Worm (Caenorhabditis elegans) whole organism, dauer: ENCODE results near the gene F08F3.10.

ENCODE experiments used
- unc-62 ChIP-seq: sonication (generic microtip); optimal IDR thresholded peaks from 2 replicates; lab custom pipeline; 2017; ENCODE audit warnings: missing biosample characterization, missing genetic modification reagents, missing genetic modification characterization

Gene F08F3.10

DNA sequence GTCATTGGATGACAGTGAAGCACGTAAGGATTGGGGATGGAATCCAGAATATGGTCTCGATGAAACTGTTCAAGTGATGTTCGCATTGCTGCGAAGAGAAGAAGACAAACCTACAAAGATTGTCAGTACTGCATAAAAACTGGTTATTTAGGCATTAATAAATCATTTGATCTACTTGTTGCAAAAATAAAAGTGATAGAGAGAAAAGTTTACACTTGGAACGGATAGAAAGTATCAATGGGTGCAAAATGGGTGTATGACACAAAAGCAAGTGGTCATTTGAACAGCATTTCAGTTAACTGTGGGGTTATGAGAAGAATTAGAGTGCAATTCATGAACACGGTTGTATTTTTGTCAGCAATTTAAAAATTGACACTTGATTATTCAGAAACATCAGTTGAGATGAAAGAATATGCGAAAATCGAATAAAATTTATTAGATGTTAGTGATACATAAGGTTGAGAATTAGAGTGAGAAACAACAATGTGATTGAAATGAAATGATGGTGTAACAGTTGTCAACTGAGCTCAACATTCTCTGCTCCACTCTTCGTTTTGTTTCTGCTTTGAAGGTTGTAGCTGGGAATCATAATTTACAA, at the start of gene F08F3.10:
Gene F08F3.10 (plus strand): TSS at position 548 of the 598 bp plus-strand sequence.
- no peak for TF ChIP-seq unc-62 (GFP tag; lab: Kevin White, UChicago)

DNA sequence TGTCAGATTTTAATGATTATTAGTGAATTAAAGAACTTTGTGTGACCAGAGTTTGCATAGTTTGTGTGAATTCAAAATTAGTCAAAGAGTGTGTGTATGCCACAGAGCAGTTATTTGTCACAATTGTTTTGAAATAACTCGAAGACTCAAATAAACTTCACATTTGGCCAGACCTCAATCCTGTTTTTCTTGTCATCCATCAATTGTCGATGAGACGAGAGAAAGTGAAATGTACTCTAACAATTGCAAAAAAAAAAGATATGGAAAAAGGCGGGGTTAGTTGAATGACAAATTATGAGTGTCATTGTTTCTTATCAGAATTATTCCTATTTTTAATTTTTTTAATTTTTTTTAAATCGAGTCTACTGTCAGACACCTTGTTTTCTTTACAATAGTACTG, 48.3 kb upstream of the F08F3.10 start, which contains the start of gene T09D3.8:
Gene T09D3.8 (plus strand): TSS at position 301 of the 400 bp plus-strand sequence.
- TF ChIP-seq unc-62 (GFP tag; lab: Kevin White, UChicago) = no peak

DNA sequence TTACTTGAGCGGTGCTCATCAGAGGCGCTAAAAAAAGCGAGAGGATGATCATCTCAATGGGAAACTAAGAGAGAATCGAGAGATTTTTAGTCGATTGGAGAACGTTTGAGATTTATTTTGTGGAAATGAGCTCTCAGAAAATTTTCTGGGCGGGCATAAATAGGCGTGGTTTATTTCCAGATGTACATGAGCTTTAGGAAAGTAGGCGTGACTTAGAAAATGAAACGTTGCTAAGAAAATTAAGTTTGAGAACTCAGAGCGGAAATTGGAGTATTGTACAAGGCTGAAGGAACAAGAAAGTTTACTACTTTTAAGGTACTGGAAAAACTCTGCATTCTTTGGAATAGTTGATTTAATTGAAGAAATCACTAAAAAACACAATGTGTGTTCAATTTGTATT, 44.4 kb upstream of the F08F3.10 start, which contains the start of gene T09D3.9:
Gene T09D3.9 (minus strand): TSS at position 101 of the 400 bp plus-strand sequence.
- no peak for TF ChIP-seq unc-62 (GFP tag; lab: Kevin White, UChicago)

DNA sequence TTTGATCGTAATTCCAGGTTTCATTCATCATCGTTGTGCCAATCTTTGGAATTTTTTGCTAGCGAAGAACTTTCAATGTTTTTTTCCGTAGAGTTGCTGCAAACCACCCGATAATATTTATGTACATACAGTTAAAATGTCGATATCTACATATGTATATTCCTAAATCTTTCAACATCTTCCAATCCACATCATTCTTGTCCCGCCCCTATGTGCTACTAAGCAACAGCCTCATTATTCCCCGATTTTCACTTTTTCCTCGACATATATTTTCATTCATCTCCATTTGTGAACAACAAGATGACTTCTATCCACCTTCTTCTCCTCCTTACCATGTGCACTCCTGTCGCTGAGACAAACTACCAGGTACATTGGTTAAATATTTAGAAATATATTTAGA, 41.0 kb upstream of the F08F3.10 start, which contains the start of gene C35A11.3:
Gene C35A11.3 (plus strand): TSS at position 301 of the 400 bp plus-strand sequence.
- no peak for TF ChIP-seq unc-62 (GFP tag; lab: Kevin White, UChicago)

DNA sequence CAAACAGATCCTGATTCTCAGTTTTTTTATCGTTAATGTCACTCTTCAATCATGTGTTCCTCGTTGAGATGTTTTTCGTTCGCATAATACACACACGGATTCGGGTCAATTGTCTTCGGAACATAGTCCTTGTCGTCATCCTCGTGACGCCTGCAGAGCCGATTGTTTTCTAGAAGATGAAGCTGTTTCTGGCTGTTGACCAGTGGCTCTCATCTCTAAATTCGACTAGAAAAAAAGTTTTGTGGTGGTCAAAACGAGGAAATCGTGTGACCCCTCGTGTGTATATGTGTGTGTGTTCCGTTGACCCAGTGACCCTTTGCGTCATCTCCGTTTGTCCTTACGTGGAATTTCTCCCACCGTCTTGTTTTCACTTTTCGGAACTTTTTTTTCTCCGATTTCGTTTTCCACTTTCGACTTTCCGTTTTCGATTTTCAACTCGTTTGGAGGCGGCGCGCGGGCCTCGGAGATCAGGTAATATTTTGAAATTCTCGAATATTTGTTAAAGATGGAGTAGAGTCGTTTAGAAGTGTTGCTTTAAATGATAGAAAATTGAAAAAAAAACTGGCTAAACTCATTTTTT, 27.2 kb upstream of the F08F3.10 start, which contains the start of gene C35A11.2:
Gene C35A11.2 (plus strand): TSS at position 386 of the 580 bp plus-strand sequence.
- TF ChIP-seq unc-62 (GFP tag; lab: Kevin White, UChicago) = no peak

DNA sequence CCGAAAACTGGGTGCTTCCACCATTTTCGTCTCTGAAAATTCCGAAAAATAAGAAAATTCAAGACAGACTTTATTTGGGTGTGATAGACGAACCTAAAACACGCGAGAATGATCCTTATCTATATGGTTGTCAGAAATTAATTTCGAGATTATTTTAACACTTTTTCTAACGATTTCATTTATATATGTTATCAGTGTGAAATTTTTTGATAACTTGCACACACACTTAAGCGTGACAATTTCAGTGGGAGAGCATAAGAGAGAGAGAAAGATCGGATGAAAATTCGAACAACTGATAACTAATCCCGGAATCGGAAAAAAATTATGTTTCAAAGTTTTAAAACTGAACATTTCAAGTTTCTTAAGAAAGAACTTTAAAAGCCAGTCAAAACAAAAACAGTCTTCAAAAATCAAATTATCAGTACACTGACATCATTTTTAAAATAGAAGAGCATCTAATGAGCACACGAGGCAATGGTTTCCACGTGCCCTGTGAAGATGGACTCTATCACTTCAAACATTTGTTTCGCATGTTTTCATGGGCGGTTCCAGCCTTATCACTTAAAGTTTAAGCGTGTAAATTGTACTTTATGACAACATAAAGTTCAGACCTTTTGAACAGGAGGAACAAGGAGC, 20.0 kb upstream of the F08F3.10 start, which contains the start of gene C35A11.4:
Gene C35A11.4 (minus strand): TSS at position 156 of the 636 bp plus-strand sequence.
- no peak for TF ChIP-seq unc-62 (GFP tag; lab: Kevin White, UChicago)

DNA sequence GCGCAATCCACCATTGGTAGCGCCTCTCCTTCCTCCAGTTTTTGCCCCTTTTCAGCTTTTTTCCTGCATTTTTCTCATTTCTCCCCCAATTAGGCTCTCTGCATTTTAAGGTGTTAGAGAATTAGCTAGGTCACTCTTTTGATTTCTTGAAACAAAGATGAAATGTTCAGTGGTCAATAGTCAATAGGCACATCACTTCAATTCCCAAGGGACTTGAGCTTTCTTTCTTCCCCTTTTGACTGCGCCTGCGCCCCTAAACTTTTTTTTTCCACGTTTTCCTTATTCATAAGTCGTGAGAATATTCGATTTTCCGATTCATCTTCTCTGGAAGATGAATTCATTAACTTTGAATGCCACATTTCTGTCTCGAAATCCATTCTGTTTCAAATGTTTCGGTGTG, 9.2 kb upstream of the F08F3.10 start:
- no peak for TF ChIP-seq unc-62 (GFP tag; lab: Kevin White, UChicago)

DNA sequence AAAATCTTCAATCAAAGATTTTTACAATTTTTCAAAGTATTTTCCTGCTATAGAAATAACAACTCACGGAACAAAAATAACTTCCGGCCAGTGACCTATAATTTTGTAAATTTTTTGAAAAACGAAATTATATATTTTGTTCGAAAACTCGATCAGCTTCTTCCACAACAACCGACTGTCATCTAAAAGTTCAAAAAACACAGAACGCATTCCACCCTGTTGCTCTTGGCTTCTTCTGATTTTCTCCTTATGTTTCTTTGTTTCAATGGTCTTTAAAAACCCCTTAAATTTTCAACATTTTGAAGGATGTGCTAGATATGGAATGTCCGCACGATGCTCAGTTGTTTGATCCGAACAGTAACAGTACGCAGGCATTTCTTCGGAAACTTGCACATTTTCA, 8.1 kb upstream of the F08F3.10 start, which contains the start of gene dmsr-7:
Gene dmsr-7 (plus strand): TSS at position 301 of the 400 bp plus-strand sequence.
- TF ChIP-seq unc-62 (GFP tag; lab: Kevin White, UChicago) = no peak

DNA sequence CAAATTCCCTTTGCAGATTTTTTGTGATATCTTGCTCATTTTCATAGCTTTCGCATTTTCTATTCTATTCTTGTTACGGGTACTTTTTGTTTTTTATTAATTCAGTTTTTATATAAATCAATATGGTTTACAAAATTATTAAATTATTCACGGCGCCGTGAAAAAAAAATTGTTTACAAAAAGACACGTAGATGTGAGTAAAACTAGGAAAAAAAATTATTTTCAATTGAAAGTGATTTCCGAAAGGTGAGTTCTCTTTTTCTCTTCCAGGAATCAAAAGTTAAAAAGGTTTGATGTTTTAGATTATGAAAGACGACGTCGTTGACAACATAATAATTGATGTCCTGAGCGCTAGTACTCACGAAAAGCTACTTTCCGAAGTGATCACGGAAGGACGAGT, 4.9 kb upstream of the F08F3.10 start, which contains the start of gene C25A6.1:
Gene C25A6.1 (plus strand): TSS at position 301 of the 400 bp plus-strand sequence.
- TF ChIP-seq unc-62 (GFP tag; lab: Kevin White, UChicago) = no peak

DNA sequence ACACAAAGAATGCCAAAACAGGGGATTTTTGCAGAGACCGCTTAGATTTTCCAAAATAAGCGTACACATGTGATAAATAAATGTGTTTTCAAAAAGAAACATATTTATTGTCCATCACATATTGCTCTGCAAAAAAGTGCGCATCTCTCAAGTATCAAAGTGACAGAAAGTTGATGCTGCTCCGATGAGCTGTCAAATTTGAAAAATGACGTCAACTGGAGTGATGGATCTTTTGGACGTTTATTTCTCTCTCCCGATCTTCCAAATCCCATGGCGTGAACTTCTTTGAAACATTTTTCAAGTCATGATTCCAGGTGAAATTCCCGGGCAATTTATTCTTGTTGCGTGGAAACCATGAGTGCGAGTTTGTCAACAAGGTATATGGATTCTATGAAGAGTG, 4.2 kb upstream of the F08F3.10 start:
- no peak for TF ChIP-seq unc-62 (GFP tag; lab: Kevin White, UChicago)

DNA sequence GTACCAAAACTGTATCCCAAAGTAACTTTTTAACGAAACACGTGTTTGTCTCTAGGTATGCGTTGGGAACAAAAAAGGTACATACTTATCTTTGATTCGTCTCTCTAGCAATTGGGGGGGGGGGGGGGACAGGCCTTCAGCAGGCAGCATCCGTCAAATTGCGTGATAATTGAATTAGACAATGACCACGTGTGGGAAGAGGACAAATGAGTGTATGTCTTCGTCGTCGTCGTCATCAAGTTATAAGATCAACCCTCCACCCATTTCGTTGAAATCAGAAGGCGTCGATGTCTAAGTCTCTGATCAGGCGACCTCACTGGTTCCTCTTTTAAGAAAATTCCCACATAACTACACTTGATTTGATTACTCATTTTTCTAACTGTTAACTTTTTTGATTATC, 2.5 kb upstream of the F08F3.10 start, which contains the start of gene F08F3.4:
Gene F08F3.4 (plus strand): TSS at position 277 of the 400 bp plus-strand sequence.
- TF ChIP-seq unc-62 (GFP tag; lab: Kevin White, UChicago) = no peak

DNA sequence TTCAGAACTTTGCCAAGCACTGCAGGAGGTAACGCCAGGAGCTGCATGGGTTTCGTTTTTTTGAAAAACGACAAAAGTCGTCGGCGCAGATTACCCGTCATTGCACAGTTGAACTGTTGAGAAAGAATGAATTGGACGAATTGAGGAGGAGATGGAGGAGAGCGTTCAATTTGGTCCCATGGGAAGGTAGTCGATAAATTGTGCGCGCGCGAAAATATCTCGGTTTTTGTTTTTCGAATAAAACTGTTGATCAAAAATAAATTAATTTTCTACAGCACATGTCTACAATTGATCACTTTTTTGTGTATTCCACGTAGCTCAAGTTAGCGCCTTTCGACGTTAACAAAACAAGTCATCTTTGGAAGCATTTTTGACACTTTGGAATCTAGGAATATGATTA, 6.8 kb downstream of the F08F3.10 start, which contains the start of gene F08F3.6:
Gene F08F3.6 (minus strand): TSS at position 153 of the 400 bp plus-strand sequence.
- TF ChIP-seq unc-62 (GFP tag; lab: Kevin White, UChicago) = no peak

DNA sequence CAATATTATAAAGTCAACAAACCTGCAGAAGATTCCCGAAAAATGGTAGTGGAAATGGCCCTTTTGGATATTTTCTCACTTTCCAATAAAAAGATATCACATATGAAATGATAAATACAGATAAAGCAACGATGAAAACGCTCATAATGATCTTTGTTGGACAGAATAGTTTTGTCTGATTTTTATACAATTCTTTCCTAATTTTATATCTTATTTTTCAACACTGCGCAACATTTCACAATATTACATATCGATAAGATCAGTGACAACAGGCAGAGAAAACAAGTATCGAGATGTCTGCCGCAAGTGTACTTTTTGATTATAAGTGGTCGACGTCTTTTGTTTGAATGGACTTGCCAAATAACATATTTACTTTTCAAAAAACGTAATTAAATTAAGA, 10.0 kb downstream of the F08F3.10 start, which contains the start of gene cyp-14A5:
Gene cyp-14A5 (minus strand): TSS at position 163 of the 400 bp plus-strand sequence.
- no peak for TF ChIP-seq unc-62 (GFP tag; lab: Kevin White, UChicago)

DNA sequence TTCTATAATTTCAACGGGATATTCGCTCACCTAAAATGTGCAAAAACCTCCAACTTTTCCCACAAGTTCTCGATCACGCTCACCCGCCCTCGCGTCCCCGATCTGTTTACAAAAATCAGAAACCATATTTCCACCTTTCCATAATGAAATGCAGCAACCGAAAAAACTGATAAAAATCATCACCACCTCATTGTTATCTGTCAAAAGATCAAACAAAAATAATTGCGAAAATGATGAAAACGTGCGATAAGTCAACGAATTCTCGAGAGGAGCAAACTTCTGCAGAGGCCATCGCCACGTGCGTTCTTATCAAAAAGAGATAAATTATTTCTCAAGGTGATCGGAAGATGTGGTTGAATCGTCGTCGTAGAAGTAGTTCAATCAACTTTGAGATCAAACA, 11.9 kb downstream of the F08F3.10 start:
- no peak for TF ChIP-seq unc-62 (GFP tag; lab: Kevin White, UChicago)

DNA sequence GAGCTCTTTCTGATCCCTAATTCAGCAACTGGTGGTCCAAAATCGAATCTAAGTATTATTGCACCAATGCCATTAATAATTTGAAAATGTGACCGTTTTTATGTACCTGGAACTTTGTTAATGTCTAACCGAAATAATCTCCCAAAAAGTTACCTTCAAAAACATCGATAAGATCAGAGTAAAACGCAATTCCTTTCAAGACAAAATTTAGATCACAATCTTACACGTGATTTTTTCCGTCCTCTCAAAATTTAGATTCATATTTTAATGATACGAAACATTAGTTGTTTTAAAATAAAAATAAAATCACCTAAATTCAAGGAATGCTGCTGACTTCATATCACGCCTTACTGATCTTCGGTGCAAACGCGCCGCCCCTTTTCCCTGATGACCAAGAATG, 13.2 kb downstream of the F08F3.10 start:
- no peak for TF ChIP-seq unc-62 (GFP tag; lab: Kevin White, UChicago)

DNA sequence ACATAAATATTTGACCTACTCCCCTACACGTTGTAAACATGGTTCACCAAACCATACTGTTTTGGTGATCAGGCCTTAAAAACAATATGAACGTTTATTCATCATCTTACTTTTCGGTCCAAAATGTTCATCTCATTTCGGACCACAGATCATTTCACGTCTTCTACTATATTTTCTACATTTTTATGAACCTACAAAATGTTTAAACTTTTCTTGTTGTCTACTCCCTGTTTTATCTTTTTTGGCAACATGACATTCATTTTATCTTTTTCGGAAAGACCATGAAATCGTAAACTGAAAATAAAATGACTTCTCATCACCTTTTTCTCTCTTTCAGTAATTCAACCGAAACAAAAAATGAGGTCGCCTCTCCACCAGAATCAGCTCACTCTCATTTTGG, 14.7 kb downstream of the F08F3.10 start, which contains the start of gene rhr-1:
Gene rhr-1 (plus strand): TSS at position 301 of the 400 bp plus-strand sequence.
- no peak for TF ChIP-seq unc-62 (GFP tag; lab: Kevin White, UChicago)
